Fruit fly (Drosophila melanogaster) whole organism, embryonic: ENCODE results near the gene upd2.

ENCODE experiments used
- CG13287 ChIP-seq: fragments of 200-800 bp; sonication (Bioruptor generic); IDR thresholded peaks from 2 replicates; pipeline ENCODE4 v1.3.6; 2022; ENCODE audit warnings: missing biosample characterization, missing genetic modification characterization; ENCODE audit not compliant: partially characterized antibody
- CG15514 ChIP-seq: fragments of 200-800 bp; sonication (Bioruptor generic); optimal IDR thresholded peaks from 3 replicates; lab custom pipeline; 2017; ENCODE audit warnings: missing biosample characterization, missing genetic modification characterization, mild to moderate bottlenecking, moderate library complexity, missing genetic modification reagents
- Lhr ChIP-seq: fragments of 200-800 bp; sonication (Bioruptor generic); optimal IDR thresholded peaks from 3 replicates; lab custom pipeline; 2017; ENCODE audit warnings: mild to moderate bottlenecking, missing biosample characterization, missing genetic modification reagents, missing genetic modification characterization

dm6 chrX:18262151-18262550 lies 19.1 kb upstream of the upd2 start:
- TF ChIP-seq CG15514 (GFP tag; lab: Kevin White, UChicago): no peak
- no peak for TF ChIP-seq Lhr
- no peak for TF ChIP-seq CG13287 (GFP tag; lab: Robert Waterston, UW)
